Worm (Caenorhabditis elegans) whole organism, L4/young adult: Measurements from ENCODE around the gene pxl-1.

Experiments
- W03F9.2 ChIP-seq: fragments of 150-350 bp; optimal IDR thresholded peaks from 2 replicates; lab custom pipeline; 2014; ENCODE audit warnings: missing biosample characterization, missing genetic modification characterization
- him-1 ChIP-seq: sonication (generic microtip); optimal IDR thresholded peaks from 2 replicates; lab custom pipeline; 2016; ENCODE audit warnings: missing genotype, missing genetic modification reagents, missing genetic modification characterization, missing compliant biosample characterization

ce11 chrIII:5930659-5931058 lies 34.8 kb upstream of the pxl-1 start:
- TF ChIP-seq W03F9.2 (tag; lab: Kevin White, UChicago) (no peak), him-1 (tag; lab: Kevin White, UChicago) (no peak)
